Worm (Caenorhabditis elegans) whole organism, L2 larva: ENCODE data around the gene F13H10.3.

ENCODE experiments used
- C34F6.9 ChIP-seq: fragments of 150-350 bp; optimal IDR thresholded peaks from 2 replicates; lab custom pipeline; 2014; ENCODE audit warnings: missing biosample characterization, missing genetic modification characterization
- F13H6.1 ChIP-seq: sonication (generic microtip); optimal IDR thresholded peaks from 2 replicates; lab custom pipeline; 2016; ENCODE audit warnings: missing genetic modification characterization, missing compliant biosample characterization
- R02D3.7 ChIP-seq: fragments of 150-350 bp; optimal IDR thresholded peaks from 2 replicates; lab custom pipeline; 2014; ENCODE audit warnings: missing biosample characterization, missing genetic modification characterization
- aly-2 ChIP-seq: fragments of 150-350 bp; optimal IDR thresholded peaks from 2 replicates; lab custom pipeline; 2014; ENCODE audit warnings: missing biosample characterization, missing genetic modification characterization
- ama-1 ChIP-seq: fragments of 150-350 bp; optimal IDR thresholded peaks from 2 replicates; lab custom pipeline; 2018; ENCODE audit warnings: inconsistent platforms
- blmp-1 ChIP-seq: sonication (generic microtip); optimal IDR thresholded peaks from 2 replicates; lab custom pipeline; 2017; ENCODE audit warnings: missing genetic modification characterization, mild to moderate bottlenecking, missing compliant biosample characterization, antibody characterized with exemption, moderate library complexity; ENCODE audit not compliant: insufficient read depth
- ceh-82 ChIP-seq: fragments of 150-350 bp; optimal IDR thresholded peaks from 2 replicates; lab custom pipeline; 2014; ENCODE audit warnings: missing biosample characterization, missing genetic modification characterization
- crh-2 ChIP-seq: sonication (generic microtip); optimal IDR thresholded peaks from 2 replicates; lab custom pipeline; 2017; ENCODE audit warnings: missing biosample characterization, missing genetic modification characterization
- dmd-4 ChIP-seq: sonication (generic microtip); optimal IDR thresholded peaks from 2 replicates; lab custom pipeline; 2017; ENCODE audit warnings: missing biosample characterization, missing genetic modification characterization
- elt-1 ChIP-seq: fragments of 150-350 bp; optimal IDR thresholded peaks from 2 replicates; lab custom pipeline; 2014; ENCODE audit warnings: missing biosample characterization, missing genetic modification characterization
- elt-3 ChIP-seq: sonication (generic microtip); optimal IDR thresholded peaks from 2 replicates; lab custom pipeline; 2017; ENCODE audit warnings: missing biosample characterization, missing genetic modification characterization
- fos-1 ChIP-seq: fragments of 150-350 bp; optimal IDR thresholded peaks from 2 replicates; lab custom pipeline; 2014; ENCODE audit warnings: missing biosample characterization, missing genetic modification characterization
- lin-11 ChIP-seq: fragments of 150-350 bp; sonication (generic microtip); optimal IDR thresholded peaks from 2 replicates; lab custom pipeline; 2014; ENCODE audit warnings: missing biosample characterization, missing genetic modification characterization, inconsistent platforms, mixed read lengths
- lin-13 ChIP-seq: fragments of 150-350 bp; optimal IDR thresholded peaks from 2 replicates; lab custom pipeline; 2014; ENCODE audit warnings: missing biosample characterization, missing genetic modification reagents, missing genetic modification characterization
- lin-39 ChIP-seq: fragments of 150-350 bp; optimal IDR thresholded peaks from 2 replicates; lab custom pipeline; 2014; ENCODE audit warnings: missing biosample characterization, missing genetic modification reagents, missing genetic modification characterization
- lsy-2 ChIP-seq, 2 experiments: fragments of 150-350 bp in 1 of 2; sonication (generic microtip) in 1 of 2; optimal IDR thresholded peaks; 2 replicates each; lab custom pipeline; 2014 to 2017; ENCODE audit warnings: missing biosample characterization in 2 of 2, missing genetic modification characterization in 2 of 2
- mdl-1 ChIP-seq, 2 experiments: fragments of 150-350 bp in 1 of 2; sonication (generic microtip) in 1 of 2; optimal IDR thresholded peaks; 2 replicates each; lab custom pipeline; 2017; ENCODE audit warnings: missing biosample characterization in 2 of 2, missing genetic modification characterization in 2 of 2
- nhr-10 ChIP-seq: sonication (generic microtip); optimal IDR thresholded peaks from 2 replicates; lab custom pipeline; 2017; ENCODE audit warnings: missing biosample characterization, missing genetic modification characterization
- nhr-11 ChIP-seq: fragments of 150-350 bp; optimal IDR thresholded peaks from 2 replicates; lab custom pipeline; 2014; ENCODE audit warnings: missing biosample characterization, missing genetic modification characterization
- nhr-129 ChIP-seq: fragments of 150-350 bp; optimal IDR thresholded peaks from 2 replicates; lab custom pipeline; 2014; ENCODE audit warnings: missing biosample characterization, missing genetic modification characterization
- nhr-21 ChIP-seq: fragments of 150-350 bp; optimal IDR thresholded peaks from 2 replicates; lab custom pipeline; 2014; ENCODE audit warnings: missing biosample characterization, missing genetic modification characterization
- nhr-23 ChIP-seq: fragments of 150-350 bp; optimal IDR thresholded peaks from 2 replicates; lab custom pipeline; 2014; ENCODE audit warnings: missing biosample characterization, missing genetic modification reagents, missing genetic modification characterization
- nhr-25 ChIP-seq: fragments of 150-350 bp; sonication (generic microtip); optimal IDR thresholded peaks from 3 replicates; lab custom pipeline; 2014; ENCODE audit warnings: missing biosample characterization, missing genetic modification characterization
- nhr-77 ChIP-seq: fragments of 150-350 bp; optimal IDR thresholded peaks from 2 replicates; lab custom pipeline; 2014; ENCODE audit warnings: missing biosample characterization, missing genetic modification characterization
- peb-1 ChIP-seq: fragments of 150-350 bp; optimal IDR thresholded peaks from 2 replicates; lab custom pipeline; 2014; ENCODE audit warnings: missing biosample characterization, missing genetic modification characterization
- sem-4 ChIP-seq: fragments of 150-350 bp; optimal IDR thresholded peaks from 2 replicates; lab custom pipeline; 2014; ENCODE audit warnings: missing biosample characterization, missing genetic modification reagents, missing genetic modification characterization
- skn-1 ChIP-seq: sonication (generic microtip); optimal IDR thresholded peaks from 2 replicates; lab custom pipeline; 2017; ENCODE audit warnings: missing biosample characterization, missing genetic modification characterization
- sma-9 ChIP-seq, 2 experiments: fragments of 150-350 bp in 1 of 2; sonication (generic microtip) in 1 of 2; optimal IDR thresholded peaks; 2 replicates each; lab custom pipeline; 2014 to 2016; ENCODE audit warnings: missing genetic modification characterization in 2 of 2, mild to moderate bottlenecking in 1 of 2, missing biosample characterization in 1 of 2, missing compliant biosample characterization in 1 of 2, missing genetic modification reagents in 1 of 2, moderate library complexity in 1 of 2
- unc-39 ChIP-seq: fragments of 150-350 bp; optimal IDR thresholded peaks from 2 replicates; lab custom pipeline; 2014; ENCODE audit warnings: missing biosample characterization, missing genetic modification characterization
- unc-55 ChIP-seq: fragments of 150-350 bp; sonication (generic microtip); optimal IDR thresholded peaks from 3 replicates; lab custom pipeline; 2014; ENCODE audit warnings: missing biosample characterization, missing genetic modification reagents, missing genetic modification characterization
- zag-1 ChIP-seq: fragments of 150-350 bp; optimal IDR thresholded peaks from 2 replicates; lab custom pipeline; 2014; ENCODE audit warnings: missing biosample characterization, missing genetic modification characterization
- ztf-1 ChIP-seq: fragments of 200-800 bp; sonication (Bioruptor generic); conservative IDR thresholded peaks from 2 replicates; pipeline ENCODE4 v1.3.6; 2022; ENCODE audit warnings: missing genetic modification characterization, missing compliant biosample characterization
- ztf-11 ChIP-seq: sonication (generic microtip); optimal IDR thresholded peaks from 2 replicates; lab custom pipeline; 2017; ENCODE audit warnings: missing biosample characterization, missing genetic modification characterization
- ztf-4 ChIP-seq: fragments of 150-350 bp; optimal IDR thresholded peaks from 2 replicates; lab custom pipeline; 2014; ENCODE audit warnings: missing biosample characterization, missing genetic modification characterization

Gene F13H10.3

DNA sequence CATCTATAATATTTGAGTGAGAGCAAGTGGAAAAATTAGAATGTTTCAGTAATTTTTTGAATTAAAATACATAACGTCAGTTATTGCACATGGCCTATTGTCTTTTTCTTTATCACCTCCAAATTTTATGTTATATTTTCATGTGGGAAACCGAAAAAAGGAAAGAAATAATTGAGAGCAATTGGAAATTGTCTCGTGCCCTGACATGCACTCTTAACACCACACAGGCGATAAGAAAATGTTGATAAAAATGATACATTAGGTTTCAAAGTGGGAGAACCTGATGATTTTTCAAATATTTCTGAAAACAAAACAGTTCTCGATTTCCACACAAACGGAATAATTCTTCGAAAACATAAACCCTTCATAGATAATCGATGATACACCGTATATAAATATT lies at the start of gene F13H10.3:
Gene F13H10.3 (minus strand): TSS at position 73 of the 400 bp plus-strand sequence.
- TF ChIP-seq sma-9 (GFP tag; optimal IDR thresholded peaks at IDR 0.05; lab: Kevin White, UChicago) = peak; percentile 31
- TF ChIP-seq sma-9 (tag; optimal IDR thresholded peaks at IDR 0.05; lab: Kevin White, UChicago) = no peak
- no peak for TF ChIP-seq nhr-25 (tag; lab: Kevin White, UChicago)
- TF ChIP-seq mdl-1 (tag; optimal IDR thresholded peaks at IDR 0.05; lab: Kevin White, UChicago) = peak in 1 of 2 experiments; percentile 27
- peak; percentile 59 for TF ChIP-seq fos-1 (tag; lab: Kevin White, UChicago)
- TF ChIP-seq nhr-129 = no peak
- TF ChIP-seq elt-1 (tag; lab: Kevin White, UChicago) = no peak
- TF ChIP-seq unc-39 (tag; lab: Kevin White, UChicago) = no peak
- no peak for TF ChIP-seq lin-11 (tag; lab: Kevin White, UChicago)
- no peak for TF ChIP-seq ztf-1 (GFP tag; lab: Robert Waterston, UW)
- no peak for TF ChIP-seq nhr-10 (tag; lab: Kevin White, UChicago)
- TF ChIP-seq crh-2 (tag; lab: Kevin White, UChicago) = peak; percentile 62

DNA sequence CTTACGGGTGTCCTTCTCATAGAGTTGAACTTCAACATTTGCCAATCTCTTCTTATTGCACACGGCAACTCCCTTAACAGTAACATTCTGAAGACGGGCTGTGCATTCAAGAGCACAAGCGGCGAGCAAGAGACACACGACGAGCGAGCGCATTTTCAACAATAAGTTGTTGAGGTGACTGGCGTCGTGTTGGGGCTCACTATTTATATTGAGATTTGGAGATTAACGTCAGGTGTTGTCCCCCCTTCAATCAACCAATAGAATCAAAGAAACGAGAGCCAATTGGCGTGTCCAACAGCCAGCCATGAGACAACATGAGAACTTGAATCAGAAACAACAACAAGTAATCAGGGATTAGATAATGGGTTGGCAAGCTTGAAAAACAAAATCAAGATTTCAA lies 48.2 kb upstream of the F13H10.3 start, which contains the start of gene ttr-16:
Gene ttr-16 (minus strand): TSS at position 176 of the 400 bp plus-strand sequence.
- TF ChIP-seq ztf-11 (no peak), lin-39 (no peak), elt-3 (tag; lab: Kevin White, UChicago) (no peak), lsy-2 (tag; optimal IDR thresholded peaks at IDR 0.05; lab: Kevin White, UChicago) (peak in 1 of 2 experiments; percentile 49), peb-1 (no peak), ceh-82 (tag; lab: Kevin White, UChicago) (no peak), nhr-21 (tag; lab: Kevin White, UChicago) (no peak), dmd-4 (tag; lab: Kevin White, UChicago) (no peak), unc-39 (tag; lab: Kevin White, UChicago) (no peak), fos-1 (tag; lab: Kevin White, UChicago) (no peak), aly-2 (tag; lab: Kevin White, UChicago) (no peak), nhr-11 (tag; lab: Kevin White, UChicago) (no peak), nhr-129 (peak; percentile 64), ztf-4 (tag; lab: Kevin White, UChicago) (no peak), ama-1 (lab: Kevin White, UChicago) (peak; percentile 86), nhr-23 (tag; lab: Kevin White, UChicago) (no peak), C34F6.9 (tag; lab: Kevin White, UChicago) (peak; percentile 20), F13H6.1 (tag; lab: Kevin White, UChicago) (peak; percentile 20), zag-1 (tag; lab: Kevin White, UChicago) (no peak), sma-9 (GFP tag; optimal IDR thresholded peaks at IDR 0.05; lab: Kevin White, UChicago) (peak; percentile 32), sma-9 (tag; optimal IDR thresholded peaks at IDR 0.05; lab: Kevin White, UChicago) (no peak)

DNA sequence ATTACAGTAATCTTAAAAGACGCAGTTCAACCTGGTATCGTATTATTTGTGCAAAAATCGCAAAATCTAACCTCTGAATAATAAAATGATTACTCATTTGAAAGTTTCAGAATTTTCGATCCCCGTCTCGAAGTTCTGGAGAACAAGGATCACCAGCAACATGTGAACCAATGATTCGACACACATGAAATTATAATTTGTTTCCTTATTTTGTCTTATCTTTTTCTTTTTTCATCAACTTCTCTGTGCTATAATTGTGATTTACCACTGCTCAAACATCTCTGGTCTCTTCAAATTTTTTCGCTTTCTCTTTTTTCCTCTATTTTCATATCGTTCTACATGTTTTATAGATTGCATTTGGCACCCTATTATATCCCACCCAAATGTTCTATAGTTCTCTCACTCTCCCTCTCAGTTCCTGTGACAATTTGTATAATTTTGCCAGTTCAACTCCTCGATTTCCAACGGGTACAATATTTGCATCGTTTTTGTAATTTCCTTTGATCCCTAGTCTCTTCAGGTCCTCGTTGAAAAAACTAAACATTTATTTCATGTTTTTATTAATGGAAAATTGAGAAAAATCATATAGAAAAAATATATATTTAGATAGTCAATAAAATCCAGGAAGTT lies 47.3 kb upstream of the F13H10.3 start:
- TF ChIP-seq lsy-2 (tag; optimal IDR thresholded peaks at IDR 0.05; lab: Kevin White, UChicago) (peak in 1 of 2 experiments; percentile 58), lin-13 (GFP tag; lab: Kevin White, UChicago) (no peak), nhr-25 (tag; lab: Kevin White, UChicago) (no peak)

DNA sequence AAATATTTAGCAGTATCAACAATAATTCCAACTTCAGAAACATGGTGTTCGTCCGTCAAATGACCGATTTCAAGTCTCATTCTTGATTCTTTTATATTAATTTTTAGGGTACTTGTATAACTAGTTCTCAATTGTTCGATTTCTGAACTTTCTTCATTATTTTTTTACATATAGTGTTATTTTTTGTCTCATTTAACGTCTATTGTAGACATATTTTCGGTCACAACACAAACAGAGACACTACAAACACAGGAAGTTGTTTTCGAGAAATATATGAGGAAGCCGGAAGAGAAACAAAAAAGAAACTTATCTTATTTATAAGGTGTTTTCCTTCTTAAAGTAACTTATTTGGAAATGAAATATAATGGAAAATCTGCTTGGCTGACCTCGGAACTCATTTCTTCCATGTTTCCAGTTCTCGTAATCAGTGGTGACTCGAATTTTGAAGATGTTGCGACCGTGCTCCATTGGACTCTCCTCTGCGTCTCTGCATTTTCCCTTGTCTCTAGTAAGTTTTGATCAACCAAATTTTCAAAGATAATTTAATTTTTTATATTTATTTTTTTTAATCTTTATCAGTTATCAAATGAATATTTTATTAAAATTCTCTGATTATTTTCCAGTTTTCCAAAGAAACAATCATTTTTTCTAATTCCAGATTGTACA lies 38.0 kb upstream of the F13H10.3 start, which contains the start of the genes F36H1.12 and lin-3:
Gene F36H1.12 (minus strand): TSS at position 51 of the 666 bp plus-strand sequence.
Gene lin-3 (plus strand): TSS at position 657 of the 666 bp plus-strand sequence.
- TF ChIP-seq blmp-1 (no peak), nhr-25 (tag; lab: Kevin White, UChicago) (no peak), R02D3.7 (tag; lab: Kevin White, UChicago) (no peak), skn-1 (tag; lab: Kevin White, UChicago) (no peak)

DNA sequence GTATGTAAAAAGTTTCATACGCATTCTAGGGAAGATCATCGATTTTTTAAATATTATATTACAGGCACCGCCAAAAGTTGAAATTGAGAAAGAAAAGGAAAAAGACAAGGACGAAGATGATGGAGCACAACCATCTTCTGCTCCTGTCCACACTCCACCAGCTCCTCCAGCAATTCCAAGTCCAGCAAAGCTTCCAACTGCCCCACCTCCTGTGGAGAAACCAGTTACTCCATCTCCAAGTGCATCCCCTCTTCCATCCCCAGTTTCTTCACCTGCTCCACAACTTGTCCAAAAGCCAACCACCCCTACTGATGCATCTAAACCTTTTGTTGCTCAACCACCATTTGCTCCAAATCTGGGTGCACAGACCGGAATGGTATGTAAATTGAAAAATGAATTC lies 36.2 kb upstream of the F13H10.3 start:
- TF ChIP-seq sem-4 (tag; lab: Kevin White, UChicago) (no peak), nhr-77 (tag; lab: Kevin White, UChicago) (no peak), unc-55 (no peak)
